Worm (Caenorhabditis elegans) whole organism, L1 larva: ENCODE measurements around the gene ccdc-55.

Experiments
- Y116A8C.19 ChIP-seq: sonication (generic microtip); optimal IDR thresholded peaks from 2 replicates; lab custom pipeline; 2016; ENCODE audit warnings: missing compliant biosample characterization, missing genetic modification characterization, borderline replicate concordance
- ceh-63 ChIP-seq: fragments of 200-800 bp; sonication (Bioruptor generic); optimal IDR thresholded peaks from 2 replicates; lab custom pipeline; 2018; ENCODE audit warnings: mild to moderate bottlenecking, missing genetic modification characterization, missing compliant biosample characterization
- ceh-8 ChIP-seq: fragments of 200-800 bp; sonication (Bioruptor generic); optimal IDR thresholded peaks from 2 replicates; lab custom pipeline; 2018; ENCODE audit warnings: mild to moderate bottlenecking, missing genetic modification characterization, moderate library complexity, missing compliant biosample characterization
- hpl-2 ChIP-seq: fragments of 150-350 bp; optimal IDR thresholded peaks from 2 replicates; lab custom pipeline; 2014; ENCODE audit warnings: missing biosample characterization, missing genetic modification reagents, missing genetic modification characterization
- lin-13 ChIP-seq: fragments of 150-350 bp; optimal IDR thresholded peaks from 2 replicates; lab custom pipeline; 2014; ENCODE audit warnings: missing biosample characterization, missing genetic modification reagents, missing genetic modification characterization
- lin-39 ChIP-seq: fragments of 150-350 bp; optimal IDR thresholded peaks from 2 replicates; lab custom pipeline; 2014; ENCODE audit warnings: missing biosample characterization, missing genetic modification reagents, missing genetic modification characterization
- lsy-2 ChIP-seq, 2 experiments: fragments of 150-350 bp; optimal IDR thresholded peaks; 2 replicates each; lab custom pipeline; 2014; ENCODE audit warnings: missing biosample characterization in 2 of 2, missing genetic modification characterization in 2 of 2
- mep-1 ChIP-seq: fragments of 150-350 bp; optimal IDR thresholded peaks from 2 replicates; lab custom pipeline; 2014; ENCODE audit warnings: missing biosample characterization, missing genetic modification characterization
- nhr-12 ChIP-seq: sonication (generic microtip); optimal IDR thresholded peaks from 2 replicates; lab custom pipeline; 2017; ENCODE audit warnings: missing biosample characterization, missing genetic modification characterization
- nhr-237 ChIP-seq: fragments of 150-350 bp; optimal IDR thresholded peaks from 2 replicates; lab custom pipeline; 2014; ENCODE audit warnings: missing biosample characterization, missing genetic modification characterization
- pqm-1 ChIP-seq: sonication (generic microtip); optimal IDR thresholded peaks from 3 replicates; lab custom pipeline; 2017; ENCODE audit warnings: missing biosample characterization, missing genetic modification characterization
- skn-1 ChIP-seq: fragments of 150-350 bp; optimal IDR thresholded peaks from 2 replicates; lab custom pipeline; 2014; ENCODE audit warnings: missing biosample characterization, missing genetic modification characterization

- TF ChIP-seq lin-13 (GFP tag; lab: Kevin White, UChicago): peak; percentile 83
- TF ChIP-seq lin-39 (tag; lab: Kevin White, UChicago): no peak
- peak; percentile 91 for TF ChIP-seq mep-1 (tag; lab: Kevin White, UChicago)
- TF ChIP-seq ceh-8 (GFP tag; lab: Kevin White, UChicago): peak; percentile 30
- TF ChIP-seq hpl-2: peak; percentile 88
- no peak for TF ChIP-seq nhr-12 (tag; lab: Kevin White, UChicago)
- TF ChIP-seq skn-1 (tag; lab: Kevin White, UChicago): peak; percentile 95
- TF ChIP-seq nhr-237 (tag; lab: Kevin White, UChicago): peak; percentile 85
- peak; percentile 80 to 93 for TF ChIP-seq lsy-2 (tag; optimal IDR thresholded peaks at IDR 0.05; lab: Kevin White, UChicago)
- no peak for TF ChIP-seq Y116A8C.19
- TF ChIP-seq ceh-63 (GFP tag; lab: Kevin White, UChicago): no peak
- TF ChIP-seq pqm-1 (tag; lab: Kevin White, UChicago): peak; percentile 79
Observed at ce11 chrIII:4193659-4194103, 25.1 kb upstream of the ccdc-55 start, which contains the start of gene xbp-1.
